Worm (Caenorhabditis elegans) whole organism, L4/young adult: Measurements from ENCODE around the gene rha-1.

Experiments
- dao-5 ChIP-seq: sonication (generic microtip); optimal IDR thresholded peaks from 2 replicates; lab custom pipeline; 2016; ENCODE audit warnings: missing genotype, missing genetic modification characterization, moderate library complexity, missing compliant biosample characterization
- him-1 ChIP-seq: sonication (generic microtip); optimal IDR thresholded peaks from 2 replicates; lab custom pipeline; 2016; ENCODE audit warnings: missing genotype, missing genetic modification reagents, missing genetic modification characterization, missing compliant biosample characterization

ce11 chrII:8878528-8878927 is 4.9 kb downstream of the rha-1 start:
- no peak for TF ChIP-seq him-1 (tag; lab: Kevin White, UChicago)
- no peak for TF ChIP-seq dao-5 (tag; lab: Kevin White, UChicago)
